Fruit fly (Drosophila melanogaster): ENCODE results near the gene sinu.

sinu gene

dm6 chr3L:5599592-5599991 lies 38.2 kb upstream of the sinu start, which contains the start of gene CG10591:
Gene CG10591, minus strand, starts transcription at chr3L:5599692.
- TF ChIP-seq Sp1 (GFP tag; optimal IDR thresholded peaks at IDR 0.05) (no peak), CrebA (GFP tag; optimal IDR thresholded peaks at IDR 0.05; ENCODE audit: borderline replicate concordance) (no peak), Hr78 (GFP tag; optimal IDR thresholded peaks at IDR 0.05) (no peak), fru (GFP tag; optimal IDR thresholded peaks at IDR 0.05) (no peak), h (GFP tag; optimal IDR thresholded peaks at IDR 0.05) (no peak), lola (GFP tag; optimal IDR thresholded peaks at IDR 0.05) (no peak), OdsH (GFP tag; optimal IDR thresholded peaks at IDR 0.05) (no peak), Mio (GFP tag; optimal IDR thresholded peaks at IDR 0.05) (no peak), usp (GFP tag; optimal IDR thresholded peaks at IDR 0.05) (no peak), Vsx2 (GFP tag; optimal IDR thresholded peaks at IDR 0.05; ENCODE audit: partially characterized antibody) (no peak), dsf (GFP tag; optimal IDR thresholded peaks at IDR 0.05; ENCODE audit: borderline replicate concordance) (no peak), jim (GFP tag; optimal IDR thresholded peaks at IDR 0.05) (no peak), woc (GFP tag; optimal IDR thresholded peaks at IDR 0.05) (no peak)

dm6 chr3L:5594853-5595593 lies 33.6 kb upstream of the sinu start, which contains the start of the genes Alp10 and Alp9:
Gene Alp10, minus strand, starts transcription at chr3L:5595272.
Gene Alp9, plus strand, starts transcription at chr3L:5595542.
- TF ChIP-seq jim (GFP tag; optimal IDR thresholded peaks at IDR 0.05) (no peak), Mio (GFP tag; optimal IDR thresholded peaks at IDR 0.05) (no peak), CrebA (GFP tag; optimal IDR thresholded peaks at IDR 0.05; ENCODE audit: borderline replicate concordance) (no peak), CG9705 (GFP tag; optimal IDR thresholded peaks at IDR 0.05) (no peak), dl (GFP tag; optimal IDR thresholded peaks at IDR 0.05; ENCODE audit: insufficient read depth in 1 of 2, partially characterized antibody in 2 of 2) (no peak), Myc (optimal IDR thresholded peaks at IDR 0.05) (no peak), Hnf4 (GFP tag; optimal IDR thresholded peaks at IDR 0.05) (no peak), pan (optimal IDR thresholded peaks at IDR 0.05) (no peak), brk (GFP tag; optimal IDR thresholded peaks at IDR 0.05) (no peak), Hr78 (GFP tag; optimal IDR thresholded peaks at IDR 0.05) (no peak), lola (GFP tag; optimal IDR thresholded peaks at IDR 0.05) (no peak), usp (GFP tag; optimal IDR thresholded peaks at IDR 0.05) (no peak), sage (GFP tag; optimal IDR thresholded peaks at IDR 0.05) (no peak), woc (GFP tag; optimal IDR thresholded peaks at IDR 0.05) (no peak), Dif (GFP tag; optimal IDR thresholded peaks at IDR 0.05; ENCODE audit: partially characterized antibody) (no peak)

dm6 chr3L:5594163-5594715 lies 32.8 kb upstream of the sinu start:
- TF ChIP-seq dl (GFP tag; optimal IDR thresholded peaks at IDR 0.05; ENCODE audit: insufficient read depth in 1 of 2, partially characterized antibody in 2 of 2) (no peak), Vsx2 (GFP tag; optimal IDR thresholded peaks at IDR 0.05; ENCODE audit: partially characterized antibody) (no peak), Hr83 (GFP tag; optimal IDR thresholded peaks at IDR 0.05; ENCODE audit: poor library complexity, severe bottlenecking) (no peak), brk (GFP tag; optimal IDR thresholded peaks at IDR 0.05) (no peak), Sp1 (GFP tag; optimal IDR thresholded peaks at IDR 0.05) (no peak), Rel (GFP tag; optimal IDR thresholded peaks at IDR 0.05) (no peak), Rel (tag; optimal IDR thresholded peaks at IDR 0.05) (no peak), Abd-B (GFP tag; optimal IDR thresholded peaks at IDR 0.05) (no peak), sage (GFP tag; optimal IDR thresholded peaks at IDR 0.05) (no peak), foxo (GFP tag; optimal IDR thresholded peaks at IDR 0.05) (no peak), HLH106 (tag; optimal IDR thresholded peaks at IDR 0.05) (no peak), Myc (optimal IDR thresholded peaks at IDR 0.05) (no peak), br (GFP tag; optimal IDR thresholded peaks at IDR 0.05) (no peak), OdsH (GFP tag; optimal IDR thresholded peaks at IDR 0.05) (no peak), Hnf4 (GFP tag; optimal IDR thresholded peaks at IDR 0.05) (no peak), dsf (GFP tag; optimal IDR thresholded peaks at IDR 0.05; ENCODE audit: borderline replicate concordance) (no peak), h (GFP tag; optimal IDR thresholded peaks at IDR 0.05) (no peak), lola (GFP tag; optimal IDR thresholded peaks at IDR 0.05) (no peak), usp (GFP tag; optimal IDR thresholded peaks at IDR 0.05) (no peak), CrebA (GFP tag; optimal IDR thresholded peaks at IDR 0.05; ENCODE audit: borderline replicate concordance) (no peak), pan (optimal IDR thresholded peaks at IDR 0.05) (no peak)

- TF ChIP-seq pan (optimal IDR thresholded peaks at IDR 0.05) (no peak), Mio (GFP tag; optimal IDR thresholded peaks at IDR 0.05) (no peak), woc (GFP tag; optimal IDR thresholded peaks at IDR 0.05) (no peak), foxo (GFP tag; optimal IDR thresholded peaks at IDR 0.05) (no peak), brk (GFP tag; optimal IDR thresholded peaks at IDR 0.05) (no peak), psq (GFP tag; optimal IDR thresholded peaks at IDR 0.05) (no peak), Sp1 (GFP tag; optimal IDR thresholded peaks at IDR 0.05) (no peak), Rel (GFP tag; optimal IDR thresholded peaks at IDR 0.05) (no peak), Rel (tag; optimal IDR thresholded peaks at IDR 0.05) (no peak), Myc (optimal IDR thresholded peaks at IDR 0.05) (no peak), tai (GFP tag; optimal IDR thresholded peaks at IDR 0.05) (no peak), HLH106 (tag; optimal IDR thresholded peaks at IDR 0.05) (no peak), Hnf4 (GFP tag; optimal IDR thresholded peaks at IDR 0.05) (no peak)
Observed at dm6 chr3L:5592437-5592836, 31.0 kb upstream of the sinu start, which contains the start of gene spo. Gene spo, minus strand, starts transcription at chr3L:5592571.

Data from whole organism, wandering third instar larva.